Worm (Caenorhabditis elegans): ENCODE results near the gene cdr-3.

DNA sequence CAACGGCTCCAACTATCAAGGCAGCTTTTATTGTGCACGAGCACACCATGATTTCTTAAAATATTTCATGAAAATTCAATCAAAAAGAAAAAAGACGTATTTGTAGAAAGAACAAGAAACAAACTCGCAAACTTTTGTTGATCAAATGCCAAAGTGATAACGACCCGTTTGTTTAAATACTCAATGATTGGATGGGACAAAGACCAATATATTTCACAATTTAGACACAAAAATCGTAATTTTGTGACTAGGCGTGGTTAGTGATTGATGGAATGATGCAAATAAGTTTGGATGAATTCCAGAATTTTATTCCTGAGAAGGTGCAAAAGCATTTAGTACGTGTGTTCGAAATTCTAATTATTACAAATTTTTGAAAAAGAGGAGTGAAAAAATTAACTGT lies 1.5 kb downstream of the cdr-3 start, which contains the start of gene cdr-2:
- no peak for TF ChIP-seq ztf-4 (tag; optimal IDR thresholded peaks at IDR 0.05)
- TF ChIP-seq nhr-12 (tag; optimal IDR thresholded peaks at IDR 0.05): no peak
- TF ChIP-seq ama-1 (optimal IDR thresholded peaks at IDR 0.05): no peak
- no peak for TF ChIP-seq efl-1 (optimal IDR thresholded peaks at IDR 0.05)
- TF ChIP-seq efl-1 (GFP tag; optimal IDR thresholded peaks at IDR 0.05 in 1 of 2): peak in 1 of 2 experiments; percentile 48
- no peak for TF ChIP-seq lsy-2 (tag; optimal IDR thresholded peaks at IDR 0.05)
- TF ChIP-seq egl-13 (tag; optimal IDR thresholded peaks at IDR 0.05): no peak
